Worm (Caenorhabditis elegans): Measurements from ENCODE around the gene C14A6.6.

DNA sequence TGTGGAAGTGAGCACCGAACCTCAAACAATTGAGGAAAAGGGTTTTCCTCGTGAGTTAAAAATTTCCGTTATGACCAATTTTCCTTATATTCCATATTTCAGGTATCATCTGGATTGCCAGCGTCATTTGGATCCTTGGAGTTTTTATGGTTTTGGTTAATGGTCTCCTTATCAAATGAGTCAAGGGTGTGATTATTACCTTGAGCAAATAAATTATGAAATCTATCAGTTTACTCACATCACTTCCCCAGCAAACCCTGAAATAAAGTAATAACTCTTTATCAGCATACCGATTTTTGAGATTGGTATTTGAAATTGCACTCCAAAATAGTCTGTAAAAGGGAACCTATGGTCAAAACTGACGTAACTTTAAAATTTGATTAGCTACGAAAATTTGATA is 22.6 kb downstream of the C14A6.6 start:
- TF ChIP-seq daf-12 (tag; optimal IDR thresholded peaks at IDR 0.05): no peak
- TF ChIP-seq pha-4 (tag; optimal IDR thresholded peaks at IDR 0.05): no peak
- TF ChIP-seq R02D3.7 (tag; optimal IDR thresholded peaks at IDR 0.05): no peak
- no peak for TF ChIP-seq tbx-2 (tag; optimal IDR thresholded peaks at IDR 0.05)
- no peak for TF ChIP-seq ama-1 (optimal IDR thresholded peaks at IDR 0.05)
- no peak for TF ChIP-seq ZK546.5 (tag; optimal IDR thresholded peaks at IDR 0.05)
- no peak for TF ChIP-seq elt-3 (tag; optimal IDR thresholded peaks at IDR 0.05)
- TF ChIP-seq snpc-4 (tag; optimal IDR thresholded peaks at IDR 0.05): no peak
- no peak for TF ChIP-seq ceh-82 (tag; optimal IDR thresholded peaks at IDR 0.05)

Data from whole organism, L3 larva.